Worm (Caenorhabditis elegans) whole organism, L1 larva: ENCODE results near the gene srsx-36.
"Not testable (repeated sequence)": the region's sequence is repeated elsewhere in the genome, so short reads cannot be mapped to it uniquely, and the experiment has no call there.

Source experiments
- C04F5.9 ChIP-seq: sonication (generic microtip); optimal IDR thresholded peaks from 2 replicates; lab custom pipeline; 2016; ENCODE audit warnings: missing genetic modification characterization, missing compliant biosample characterization
- F16B12.6 ChIP-seq: fragments of 150-350 bp; optimal IDR thresholded peaks from 2 replicates; lab custom pipeline; 2014; ENCODE audit warnings: missing biosample characterization, missing genetic modification characterization
- aly-2 ChIP-seq: fragments of 150-350 bp; optimal IDR thresholded peaks from 2 replicates; lab custom pipeline; 2014; ENCODE audit warnings: missing biosample characterization, missing genetic modification characterization
- ama-1 ChIP-seq: fragments of 150-350 bp; optimal IDR thresholded peaks from 2 replicates; lab custom pipeline; 2014
- blmp-1 ChIP-seq: fragments of 150-350 bp; optimal IDR thresholded peaks from 2 replicates; lab custom pipeline; 2014; ENCODE audit warnings: missing biosample characterization, missing genetic modification characterization
- ceh-63 ChIP-seq: fragments of 200-800 bp; sonication (Bioruptor generic); optimal IDR thresholded peaks from 2 replicates; lab custom pipeline; 2018; ENCODE audit warnings: mild to moderate bottlenecking, missing genetic modification characterization, missing compliant biosample characterization
- ces-1 ChIP-seq: fragments of 150-350 bp; optimal IDR thresholded peaks from 2 replicates; lab custom pipeline; 2014; ENCODE audit warnings: missing biosample characterization, missing genetic modification reagents, missing genetic modification characterization
- efl-1 ChIP-seq, 4 experiments: fragments of 150-350 bp; optimal IDR thresholded peaks in 3 of 4; peaks in 1 of 4; 1 replicate in 1 of 4; 2 replicates in 3 of 4; lab custom pipeline; 2014; ENCODE audit warnings: missing biosample characterization in 2 of 4, missing genetic modification characterization in 2 of 4, missing genetic modification reagents in 2 of 4
- efl-3 ChIP-seq: fragments of 200-800 bp; sonication (Bioruptor generic); optimal IDR thresholded peaks from 2 replicates; lab custom pipeline; 2018; ENCODE audit warnings: mild to moderate bottlenecking, missing genetic modification characterization, missing compliant biosample characterization
- elt-2 ChIP-seq: sonication (generic microtip); optimal IDR thresholded peaks from 2 replicates; lab custom pipeline; 2016; ENCODE audit warnings: missing genetic modification characterization, mild to moderate bottlenecking, inconsistent platforms, missing compliant biosample characterization, missing genetic modification reagents
- fkh-10 ChIP-seq: sonication (generic microtip); optimal IDR thresholded peaks from 2 replicates; lab custom pipeline; 2017; ENCODE audit warnings: missing biosample characterization, missing genetic modification reagents, missing genetic modification characterization
- fkh-4 ChIP-seq: sonication (generic microtip); optimal IDR thresholded peaks from 2 replicates; lab custom pipeline; 2016; ENCODE audit warnings: missing compliant biosample characterization, missing genetic modification characterization, borderline replicate concordance
- grh-1 ChIP-seq: fragments of 200-800 bp; sonication (Bioruptor generic); IDR thresholded peaks from 2 replicates; pipeline ENCODE4 v1.3.6; 2022; ENCODE audit warnings: missing genetic modification reagents, missing genetic modification characterization, missing compliant biosample characterization
- hpl-2 ChIP-seq: fragments of 150-350 bp; optimal IDR thresholded peaks from 2 replicates; lab custom pipeline; 2014; ENCODE audit warnings: missing biosample characterization, missing genetic modification reagents, missing genetic modification characterization
- lin-35 ChIP-seq, 2 experiments: fragments of 150-350 bp; optimal IDR thresholded peaks; 2 replicates each; lab custom pipeline; 2014; ENCODE audit warnings: missing biosample characterization in 2 of 2, missing genetic modification characterization in 2 of 2, missing genetic modification reagents in 2 of 2
- lin-39 ChIP-seq: fragments of 150-350 bp; optimal IDR thresholded peaks from 2 replicates; lab custom pipeline; 2014; ENCODE audit warnings: missing biosample characterization, missing genetic modification reagents, missing genetic modification characterization
- lir-3 ChIP-seq: sonication (generic microtip); optimal IDR thresholded peaks from 2 replicates; lab custom pipeline; 2016; ENCODE audit warnings: mild to moderate bottlenecking, missing genetic modification characterization, moderate library complexity, missing compliant biosample characterization; ENCODE audit not compliant: poor library complexity
- mep-1 ChIP-seq: fragments of 150-350 bp; optimal IDR thresholded peaks from 2 replicates; lab custom pipeline; 2014; ENCODE audit warnings: missing biosample characterization, missing genetic modification characterization
- nhr-20 ChIP-seq: sonication (generic microtip); optimal IDR thresholded peaks from 2 replicates; lab custom pipeline; 2016; ENCODE audit warnings: mild to moderate bottlenecking, missing genetic modification characterization, missing compliant biosample characterization
- nhr-47 ChIP-seq: sonication (generic microtip); optimal IDR thresholded peaks from 2 replicates; lab custom pipeline; 2016; ENCODE audit warnings: mild to moderate bottlenecking, missing genetic modification characterization, moderate library complexity, missing compliant biosample characterization
- nhr-76 ChIP-seq: sonication (generic microtip); optimal IDR thresholded peaks from 2 replicates; lab custom pipeline; 2017; ENCODE audit warnings: missing biosample characterization, missing genetic modification characterization
- nhr-84 ChIP-seq: sonication (generic microtip); optimal IDR thresholded peaks from 2 replicates; lab custom pipeline; 2017; ENCODE audit warnings: missing biosample characterization, missing genetic modification characterization
- nhr-85 ChIP-seq: sonication (generic microtip); peaks from one replicate; lab custom pipeline; 2016; ENCODE audit warnings: missing genetic modification characterization, inconsistent platforms, missing compliant biosample characterization
- rnt-1 ChIP-seq: sonication (generic microtip); optimal IDR thresholded peaks from 2 replicates; lab custom pipeline; 2016; ENCODE audit warnings: mild to moderate bottlenecking, missing genetic modification characterization, moderate library complexity, missing compliant biosample characterization
- skn-1 ChIP-seq: fragments of 150-350 bp; optimal IDR thresholded peaks from 2 replicates; lab custom pipeline; 2014; ENCODE audit warnings: missing biosample characterization, missing genetic modification characterization
- zip-4 ChIP-seq: fragments of 200-800 bp; sonication (Bioruptor generic); optimal IDR thresholded peaks from 2 replicates; lab custom pipeline; 2018; ENCODE audit warnings: mild to moderate bottlenecking, missing genetic modification characterization, moderate library complexity, missing compliant biosample characterization
- ztf-4 ChIP-seq: fragments of 150-350 bp; optimal IDR thresholded peaks from 2 replicates; lab custom pipeline; 2014; ENCODE audit warnings: missing biosample characterization, missing genetic modification characterization

Gene srsx-36

DNA sequence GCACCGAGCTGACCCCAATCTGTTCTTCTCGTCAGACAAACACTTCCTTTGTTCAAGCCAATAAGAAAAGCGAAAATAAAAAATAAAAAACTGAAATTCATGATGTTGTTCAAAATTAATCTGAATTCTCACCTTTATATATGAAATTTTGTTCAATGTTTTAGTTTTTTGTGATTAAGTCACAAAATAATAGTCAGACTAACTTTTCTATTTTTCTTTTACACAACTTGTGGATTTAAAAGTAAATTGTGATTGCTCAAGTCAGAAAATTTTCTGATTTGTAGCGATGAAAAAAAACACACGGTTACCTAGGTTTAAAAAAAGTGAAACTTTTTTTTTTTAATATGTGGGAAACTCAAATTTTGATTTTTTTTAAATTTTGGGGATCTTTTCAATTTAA is 8.3 kb upstream of the srsx-36 start, which contains the start of gene abf-3 (continued):
- TF ChIP-seq C04F5.9 (tag; lab: Kevin White, UChicago) (no peak), elt-2 (tag; lab: Kevin White, UChicago) (no peak), ztf-4 (tag; lab: Kevin White, UChicago) (no peak)

DNA sequence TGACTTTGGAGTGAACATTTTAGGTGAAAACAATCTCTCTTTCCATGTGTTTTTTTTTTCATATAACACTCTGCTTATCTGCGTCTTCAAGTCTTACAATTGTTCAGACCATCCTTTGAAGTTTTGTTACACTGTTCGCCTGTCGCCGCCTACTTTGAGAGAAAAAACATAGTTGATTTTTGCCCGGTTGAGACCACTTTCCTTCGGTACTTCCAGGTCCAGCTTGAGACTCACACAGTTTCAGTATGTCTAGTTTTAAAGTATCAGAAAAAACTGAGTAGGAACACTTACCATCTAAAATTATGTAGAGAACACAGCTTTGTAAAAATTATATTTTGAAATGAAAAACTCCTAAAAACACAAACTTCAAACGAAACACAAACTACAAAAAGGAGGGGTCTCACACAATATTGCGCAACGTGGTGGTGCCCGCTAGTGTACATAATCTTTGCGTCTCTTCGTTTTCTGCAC is 6.6 kb upstream of the srsx-36 start, which contains the start of the genes fbxa-69 and F54B8.4:
Gene fbxa-69, minus strand, starts transcription at position 10 of the 471 bp plus-strand sequence.
Gene F54B8.4, plus strand, starts transcription at position 421 of the 471 bp plus-strand sequence.
- peak; percentile 31 for TF ChIP-seq nhr-85 (tag; lab: Kevin White, UChicago)
- TF ChIP-seq lin-35 (GFP tag; optimal IDR thresholded peaks at IDR 0.05; lab: Kevin White, UChicago) = peak in 1 of 2 experiments; percentile 5
- TF ChIP-seq ama-1 (lab: Kevin White, UChicago) = no peak
- TF ChIP-seq blmp-1 (tag; lab: Kevin White, UChicago) = peak; percentile 46
- no peak for TF ChIP-seq C04F5.9 (tag; lab: Kevin White, UChicago)
- no peak for TF ChIP-seq efl-1 (optimal IDR thresholded peaks at IDR 0.05; lab: Kevin White, UChicago)
- TF ChIP-seq efl-1 (GFP tag; optimal IDR thresholded peaks at IDR 0.05 in 1 of 2; lab: Kevin White, UChicago) = peak in 1 of 2 experiments; percentile 92
- no peak for TF ChIP-seq grh-1 (GFP tag; lab: Robert Waterston, UW)
- no peak for TF ChIP-seq lir-3 (tag; lab: Kevin White, UChicago)

DNA sequence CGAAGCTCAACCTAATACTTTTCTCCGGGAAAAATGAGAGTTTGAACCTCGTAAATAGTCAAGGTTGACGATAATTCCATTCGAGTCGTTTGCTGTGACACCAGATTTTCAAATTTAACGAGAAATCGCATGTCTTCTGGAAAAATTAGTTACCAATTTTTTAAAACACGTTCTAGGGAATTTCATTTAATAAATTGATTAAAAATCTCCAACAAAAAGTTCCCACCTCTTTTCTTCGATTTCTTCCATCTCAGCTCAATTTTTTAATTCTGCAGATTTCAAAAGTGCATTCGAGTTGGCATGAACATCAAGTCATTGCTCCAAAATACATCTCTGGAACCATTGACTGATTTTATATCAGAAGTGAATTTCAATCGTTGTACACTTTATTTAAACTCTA is 2.5 kb upstream of the srsx-36 start, which contains the start of gene nhr-282:
Gene nhr-282, plus strand, starts transcription at position 301 of the 400 bp plus-strand sequence.
- not testable (repeated sequence) for TF ChIP-seq mep-1; F16B12.6 (tag; lab: Kevin White, UChicago); nhr-47 (tag; lab: Kevin White, UChicago)

DNA sequence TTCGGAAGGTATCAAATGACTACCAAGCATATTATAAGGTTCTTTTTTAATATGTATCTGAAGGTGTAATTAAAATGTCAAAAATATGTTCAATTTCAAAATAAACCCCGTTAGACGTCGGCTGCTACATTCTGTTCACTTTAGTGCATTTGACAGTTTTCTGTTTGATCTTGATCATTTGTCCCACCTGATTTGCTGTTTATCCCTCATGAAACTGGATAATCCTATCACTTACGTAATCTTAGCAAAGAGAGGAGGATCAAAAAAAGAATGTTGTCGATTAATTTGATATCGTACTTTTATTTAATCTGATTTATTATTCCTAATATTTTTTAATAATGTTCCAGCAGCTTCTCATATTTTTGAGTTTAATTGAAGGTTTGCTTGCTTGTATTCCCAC is 1.0 kb upstream of the srsx-36 start, which contains the start of gene F54B8.1:
Gene F54B8.1, plus strand, starts transcription at position 301 of the 400 bp plus-strand sequence.
- TF ChIP-seq rnt-1 (tag; lab: Kevin White, UChicago) = no peak
- no peak for TF ChIP-seq zip-4 (GFP tag; lab: Kevin White, UChicago)
- no peak for TF ChIP-seq fkh-4 (tag; lab: Kevin White, UChicago)
- no peak for TF ChIP-seq nhr-20 (tag; lab: Kevin White, UChicago)
- TF ChIP-seq aly-2 (tag; lab: Kevin White, UChicago) = no peak
- no peak for TF ChIP-seq nhr-76

DNA sequence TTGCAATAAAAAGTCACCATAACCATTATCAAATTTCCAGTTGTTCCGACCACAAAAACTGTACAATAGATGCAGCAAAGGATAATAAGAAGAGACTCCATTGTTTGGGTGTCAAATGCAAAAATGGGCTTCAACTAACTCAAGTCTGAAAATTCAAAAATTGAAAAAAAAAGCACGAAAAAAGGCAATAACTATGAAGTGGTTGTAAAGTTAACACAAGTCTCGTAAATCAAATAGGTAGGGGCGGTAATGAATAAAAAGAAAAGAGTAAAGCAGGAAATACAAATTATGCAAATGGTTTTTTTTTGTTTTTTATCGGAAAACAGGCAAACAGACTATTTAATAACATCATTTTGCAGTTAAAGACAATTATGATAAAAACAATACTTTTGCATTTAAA is 2.0 kb downstream of the srsx-36 start, which contains the start of gene srsx-38:
Gene srsx-38, minus strand, starts transcription at position 101 of the 400 bp plus-strand sequence.
- TF ChIP-seq ceh-63 (GFP tag; lab: Kevin White, UChicago); nhr-76; fkh-10 (GFP tag; lab: Kevin White, UChicago): not testable (repeated sequence)

DNA sequence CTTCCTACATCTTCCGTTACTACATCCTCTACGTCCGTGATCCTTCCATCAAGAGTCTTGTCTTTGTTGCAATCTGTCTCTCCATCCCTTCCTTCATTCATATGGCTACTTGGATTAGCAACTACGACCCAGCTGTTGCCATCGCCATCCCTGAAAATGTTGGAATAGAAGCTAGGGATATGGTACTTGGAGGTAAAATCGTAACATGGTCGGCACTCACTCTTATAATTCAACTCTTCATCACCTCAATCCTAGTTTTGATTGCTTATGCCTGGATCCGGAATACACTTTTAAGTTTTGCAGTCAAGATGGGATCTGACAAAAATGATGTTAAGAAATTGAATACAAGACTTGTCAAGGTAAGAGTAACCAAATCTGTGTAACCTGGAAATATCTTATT is 5.7 kb downstream of the srsx-36 start, which contains the start of gene T26E4.18:
Gene T26E4.18, minus strand, starts transcription at position 101 of the 400 bp plus-strand sequence.
- TF ChIP-seq skn-1 (tag; lab: Kevin White, UChicago); hpl-2; ces-1: not testable (repeated sequence)

DNA sequence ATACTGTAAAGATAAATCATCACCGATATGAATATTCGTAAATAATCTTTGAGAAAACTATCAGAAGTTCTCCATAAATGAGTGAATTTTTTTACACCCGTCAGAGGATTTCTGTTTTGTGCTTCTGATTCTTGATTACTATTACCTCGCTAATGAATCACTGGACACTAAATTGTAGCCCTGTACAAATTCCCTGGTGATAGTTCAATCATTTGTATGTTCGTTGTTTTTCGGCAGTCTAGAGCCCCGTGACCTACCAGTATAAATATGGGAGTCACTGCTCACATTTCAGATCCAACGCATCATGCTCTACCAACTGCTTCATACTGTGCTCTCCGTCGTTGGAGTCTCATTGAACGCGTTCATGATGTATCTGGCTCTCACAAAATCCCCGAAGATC is 6.4 kb downstream of the srsx-36 start, which contains the start of gene srd-27:
Gene srd-27, plus strand, starts transcription at position 301 of the 400 bp plus-strand sequence.
- not testable (repeated sequence) for TF ChIP-seq lin-39 (tag; lab: Kevin White, UChicago); nhr-84; C04F5.9 (tag; lab: Kevin White, UChicago)

DNA sequence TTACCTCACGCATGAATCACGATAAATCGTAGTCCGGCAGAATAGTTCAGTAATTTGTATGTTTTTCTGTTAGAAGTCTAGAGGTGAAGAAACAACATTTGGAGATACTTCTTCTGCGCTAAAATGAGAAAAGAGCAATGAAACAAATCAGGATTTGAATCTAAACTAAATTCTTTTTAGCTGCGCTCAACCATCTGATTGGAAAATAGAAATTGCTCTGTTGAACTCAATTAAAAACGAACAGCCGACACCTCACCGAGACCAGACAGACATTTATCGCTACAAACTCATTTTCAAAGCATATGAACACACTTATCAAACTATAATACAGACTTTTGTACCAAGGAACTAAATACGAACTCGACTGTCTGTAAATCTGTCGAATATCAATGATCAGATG is 6.8 kb downstream of the srsx-36 start, which contains the start of gene T26E4.9:
Gene T26E4.9, minus strand, starts transcription at position 101 of the 400 bp plus-strand sequence.
- TF ChIP-seq efl-3, mep-1, nhr-76: not testable (repeated sequence)
